Worm (Caenorhabditis elegans): ENCODE results near the gene F44E2.7.

- TF ChIP-seq klf-2 (GFP tag; conservative IDR thresholded peaks at IDR 0.05) (no peak), T22C8.4 (GFP tag; IDR thresholded peaks at IDR 0.05) (no peak), flt-1 (GFP tag; IDR thresholded peaks at IDR 0.05) (no peak)
These were observed 46.9 kb downstream of the F44E2.7 start for ce11 chrIII:8801352-8801863.
